Fruit fly (Drosophila melanogaster): ENCODE results near the gene CG15406.

dm6 chr2L:3319731-3320295 is 10.8 kb downstream of the CG15406 start, which contains the start of the genes Fign and CG8837:
- TF ChIP-seq D1 (tag; optimal IDR thresholded peaks at IDR 0.05) = no peak
- TF ChIP-seq Snoo (tag; optimal IDR thresholded peaks at IDR 0.05) = no peak
- no peak for TF ChIP-seq CG10348 (GFP tag; IDR thresholded peaks at IDR 0.05)
- no peak for TF ChIP-seq CG14655 (GFP tag; optimal IDR thresholded peaks at IDR 0.05)

Measured in whole organism, pupa.